Fruit fly (Drosophila melanogaster) whole organism, wandering third instar larva: ENCODE results near the gene Tsp96F.

Source experiments
- CrebA ChIP-seq: fragments of 200-800 bp; sonication (Bioruptor generic); optimal IDR thresholded peaks from 2 replicates; lab custom pipeline; 2016; ENCODE audit warnings: missing biosample characterization, mild to moderate bottlenecking, missing genetic modification characterization, borderline replicate concordance
- Jra ChIP-seq: sonication (Bioruptor generic); optimal IDR thresholded peaks from 2 replicates; lab custom pipeline; 2016; ENCODE audit warnings: missing biosample characterization, missing genetic modification characterization
- jim ChIP-seq: fragments of 175-275, 200-325 bp; sonication (Bioruptor generic); optimal IDR thresholded peaks from 2 replicates; lab custom pipeline; 2016; ENCODE audit warnings: missing biosample characterization, mild to moderate bottlenecking, missing genetic modification characterization
- woc ChIP-seq: sonication (Bioruptor generic); optimal IDR thresholded peaks from 2 replicates; lab custom pipeline; 2016; ENCODE audit warnings: missing biosample characterization, mild to moderate bottlenecking, missing genetic modification characterization

DNA sequence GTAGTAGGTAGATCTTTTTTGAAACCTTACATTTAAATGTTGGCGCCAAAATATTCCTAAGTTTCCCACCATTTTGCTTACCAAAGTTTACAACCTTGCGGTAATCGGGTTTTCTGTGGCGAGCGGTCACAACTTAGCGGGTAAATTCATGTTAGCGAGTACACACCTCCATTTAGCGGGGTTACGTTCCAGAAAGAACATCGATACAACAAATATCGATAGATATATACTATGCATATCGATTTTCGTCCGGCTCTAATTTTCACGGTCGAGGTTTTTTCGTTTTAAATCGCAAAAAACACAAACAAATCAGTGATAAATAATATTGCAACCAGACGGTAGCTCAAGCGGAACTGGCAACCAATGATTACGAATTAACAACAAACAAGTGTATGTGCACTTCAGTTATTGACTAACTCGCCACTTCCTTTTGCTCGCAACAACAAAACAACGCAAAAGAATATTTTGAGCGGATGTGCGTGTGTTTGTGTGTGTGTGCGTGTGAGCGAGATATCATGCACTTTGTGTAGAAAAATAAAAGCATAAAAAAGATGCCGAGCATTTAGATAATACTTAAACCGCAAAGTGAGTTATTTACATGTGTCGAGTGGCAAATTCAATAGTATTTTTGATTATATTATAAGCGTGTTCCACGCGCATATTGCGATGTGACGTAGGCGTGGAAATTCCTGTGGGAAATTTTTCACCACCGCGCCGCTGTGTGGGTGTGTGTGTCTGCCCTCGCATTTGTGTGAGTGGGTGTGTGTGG is 7.3 kb upstream of the Tsp96F start, which contains the start of gene Lnk:
- TF ChIP-seq woc (GFP tag; lab: Kevin White, UChicago) (no peak), jim (GFP tag; lab: Kevin White, UChicago) (no peak), Jra (no peak), CrebA (GFP tag; lab: Kevin White, UChicago) (no peak)
